Fruit fly (Drosophila melanogaster): ENCODE measurements around the gene CG11695.
A peak's percentile ranks its signal among the peaks of the same experiment; 100 is the strongest.

DNA sequence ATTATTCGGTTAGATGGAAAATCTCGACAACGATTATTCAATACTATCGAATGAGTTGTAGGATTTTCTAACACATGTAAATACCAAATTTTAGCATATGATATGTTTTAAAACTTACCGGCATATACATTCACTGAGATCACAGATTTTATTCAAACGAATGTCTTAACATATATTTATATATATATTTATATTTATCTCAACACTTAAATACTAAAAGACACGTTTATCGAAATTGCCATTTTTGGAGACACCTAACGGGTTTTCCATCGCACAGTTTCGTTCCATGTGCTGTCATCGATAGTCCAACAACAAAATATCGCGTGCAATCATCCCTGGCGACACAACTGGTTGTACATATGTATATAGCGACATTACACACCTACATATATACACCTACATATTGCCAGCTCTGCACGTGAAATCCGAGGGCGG is 35.0 kb downstream of the CG11695 start, which contains the start of the genes CG2247 and CG1703:
- TF ChIP-seq Myc (optimal IDR thresholded peaks at IDR 0.05) (peak; percentile 25), usp (GFP tag; optimal IDR thresholded peaks at IDR 0.05) (no peak), Sp1 (GFP tag; optimal IDR thresholded peaks at IDR 0.05) (no peak), lola (GFP tag; optimal IDR thresholded peaks at IDR 0.05) (no peak), CG9705 (GFP tag; optimal IDR thresholded peaks at IDR 0.05) (no peak), woc (GFP tag; optimal IDR thresholded peaks at IDR 0.05) (no peak), fru (GFP tag; optimal IDR thresholded peaks at IDR 0.05) (no peak), Hr83 (GFP tag; optimal IDR thresholded peaks at IDR 0.05; ENCODE audit: poor library complexity, severe bottlenecking) (no peak), GATAd (GFP tag; optimal IDR thresholded peaks at IDR 0.05) (no peak), OdsH (GFP tag; optimal IDR thresholded peaks at IDR 0.05) (no peak), psq (GFP tag; optimal IDR thresholded peaks at IDR 0.05) (no peak), Dfd (GFP tag; optimal IDR thresholded peaks at IDR 0.05) (no peak), br (GFP tag; optimal IDR thresholded peaks at IDR 0.05) (no peak)

Measured in whole organism, wandering third instar larva.